Fruit fly (Drosophila melanogaster): ENCODE measurements around the gene mthl5.

mthl5 gene

DNA sequence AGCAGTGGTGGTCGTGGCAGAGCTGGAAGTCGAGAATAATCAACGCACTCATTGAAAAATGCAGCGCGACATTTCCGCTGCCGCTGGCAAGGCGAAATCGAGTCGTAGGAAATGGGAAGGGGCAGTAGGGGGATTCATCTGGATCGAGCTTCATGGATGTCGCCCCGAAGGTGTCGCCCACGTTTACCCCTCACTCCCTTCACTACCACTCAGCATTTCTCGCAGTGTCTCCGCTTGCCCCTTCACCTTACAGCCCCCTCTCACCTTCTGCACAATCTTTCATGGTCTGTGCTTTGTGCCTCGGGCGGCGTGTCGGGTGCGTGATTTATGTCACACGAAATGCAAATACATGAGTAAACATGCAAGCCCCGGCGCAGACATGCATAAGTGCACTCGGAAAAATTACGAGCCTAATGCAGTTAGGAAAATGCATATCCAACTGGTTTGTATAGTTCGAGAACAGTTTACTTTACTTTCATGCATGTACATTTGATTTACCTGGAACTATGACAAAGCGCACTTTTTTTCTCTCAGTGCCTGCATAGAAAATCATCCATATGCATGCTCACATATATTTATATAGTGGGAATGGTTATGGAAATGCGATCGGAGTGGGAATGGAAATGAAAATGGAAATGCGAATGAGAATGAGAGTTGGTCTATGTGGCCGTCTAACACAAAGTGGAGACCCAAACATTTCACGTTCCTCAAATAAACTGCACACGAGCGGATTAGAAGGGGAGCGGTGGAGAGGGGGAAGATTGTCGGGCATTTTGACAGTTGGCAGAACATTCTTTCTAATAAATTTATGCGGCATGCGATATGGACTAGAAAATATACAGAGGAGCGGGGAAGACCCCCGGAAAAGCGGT, 37.4 kb downstream of the mthl5 start (continued):
- TF ChIP-seq Usf (GFP tag; optimal IDR thresholded peaks at IDR 0.05) (peak; percentile 38), CG17328 (GFP tag; IDR thresholded peaks at IDR 0.05) (peak; percentile 94), Bgb (GFP tag; IDR thresholded peaks at IDR 0.05; ENCODE audit: partially characterized antibody) (no peak), CG3407 (GFP tag; optimal IDR thresholded peaks at IDR 0.05) (peak; percentile 94), CG15601 (tag; optimal IDR thresholded peaks at IDR 0.05) (peak; percentile 94), HLHmδ (GFP tag; optimal IDR thresholded peaks at IDR 0.05) (no peak), CG31224 (GFP tag; IDR thresholded peaks at IDR 0.05) (no peak), B-H2 (GFP tag; optimal IDR thresholded peaks at IDR 0.05) (no peak), crol (GFP tag; IDR thresholded peaks at IDR 0.05) (peak; percentile 96), h (optimal IDR thresholded peaks at IDR 0.05) (no peak), CG6689 (GFP tag; IDR thresholded peaks at IDR 0.05) (peak; percentile 92), CG7987 (GFP tag; optimal IDR thresholded peaks at IDR 0.05) (peak; percentile 68), CG9876 (GFP tag; optimal IDR thresholded peaks at IDR 0.05) (peak; percentile 65), CG15269 (tag; optimal IDR thresholded peaks at IDR 0.05) (peak; percentile 69), CG15073 (GFP tag; optimal IDR thresholded peaks at IDR 0.05) (peak; percentile 66), dpn (GFP tag; optimal IDR thresholded peaks at IDR 0.05) (peak; percentile 86 to 92), CG13424 (tag; optimal IDR thresholded peaks at IDR 0.05) (peak; percentile 89), br (optimal IDR thresholded peaks at IDR 0.05) (no peak), CG9727 (GFP tag; optimal IDR thresholded peaks at IDR 0.05) (peak; percentile 73), BtbVII (GFP tag; optimal IDR thresholded peaks at IDR 0.05) (peak; percentile 37), CG4328 (GFP tag; optimal IDR thresholded peaks at IDR 0.05) (peak; percentile 74), Bdp1 (GFP tag; optimal IDR thresholded peaks at IDR 0.05) (peak; percentile 80), Max (GFP tag; optimal IDR thresholded peaks at IDR 0.05) (peak; percentile 84), vnd (GFP tag; IDR thresholded peaks at IDR 0.05; ENCODE audit: partially characterized antibody) (no peak), Dip2 (GFP tag; IDR thresholded peaks at IDR 0.05) (no peak), toy (GFP tag; IDR thresholded peaks at IDR 0.05) (peak; percentile 56; the same call in 1 of the 2 replicates), CG31388 (GFP tag; optimal IDR thresholded peaks at IDR 0.05) (peak; percentile 84), ab (GFP tag; optimal IDR thresholded peaks at IDR 0.05) (peak; percentile 90), run (tag; optimal IDR thresholded peaks at IDR 0.05) (peak; percentile 62), chinmo (GFP tag; IDR thresholded peaks at IDR 0.05; ENCODE audit: partially characterized antibody) (no peak), CG13775 (GFP tag; optimal IDR thresholded peaks at IDR 0.05) (peak; percentile 67), CG4854 (GFP tag; optimal IDR thresholded peaks at IDR 0.05) (peak; percentile 84), CG7963 (GFP tag; IDR thresholded peaks at IDR 0.05; ENCODE audit: partially characterized antibody) (no peak), Poxn (GFP tag; IDR thresholded peaks at IDR 0.05) (no peak), CG8089 (GFP tag; optimal IDR thresholded peaks at IDR 0.05) (peak; percentile 92), Tbp (GFP tag; optimal IDR thresholded peaks at IDR 0.05) (no peak), CG4820 (GFP tag; optimal IDR thresholded peaks at IDR 0.05) (peak; percentile 94), ranshi (GFP tag; IDR thresholded peaks at IDR 0.05) (peak; percentile 90), CG9437 (GFP tag; optimal IDR thresholded peaks at IDR 0.05) (peak; percentile 73), CG17912 (GFP tag; optimal IDR thresholded peaks at IDR 0.05) (peak; percentile 51), CG7271 (tag; optimal IDR thresholded peaks at IDR 0.05) (no peak), sr (GFP tag; IDR thresholded peaks at IDR 0.05) (peak; percentile 94), Hr39 (optimal IDR thresholded peaks at IDR 0.05) (no peak), Aef1 (GFP tag; IDR thresholded peaks at IDR 0.05) (peak; percentile 79), pum (GFP tag; optimal IDR thresholded peaks at IDR 0.05) (peak; percentile 90), repo (GFP tag; optimal IDR thresholded peaks at IDR 0.05) (peak; percentile 88), CG7556 (GFP tag; optimal IDR thresholded peaks at IDR 0.05) (peak; percentile 88), fu2 (GFP tag; optimal IDR thresholded peaks at IDR 0.05) (peak; percentile 39), Gug (GFP tag; IDR thresholded peaks at IDR 0.05) (peak; percentile 90), CG4282 (GFP tag; optimal IDR thresholded peaks at IDR 0.05) (peak; percentile 65)

All from whole organism, embryonic.